Worm (Caenorhabditis elegans) whole organism, mixed stage, embryonic: ENCODE results near the gene C25H3.14.

ENCODE experiments used
- M03D4.4 ChIP-seq: sonication (generic microtip); optimal IDR thresholded peaks from 2 replicates; lab custom pipeline; 2017; ENCODE audit warnings: mild to moderate bottlenecking, missing genetic modification characterization, missing compliant biosample characterization
- bed-3 ChIP-seq: fragments of 200-800 bp; sonication (Bioruptor generic); optimal IDR thresholded peaks from 3 replicates; lab custom pipeline; 2018; ENCODE audit warnings: mild to moderate bottlenecking, missing genetic modification characterization, moderate library complexity, missing compliant biosample characterization
- blmp-1 ChIP-seq: fragments of 150-350 bp; optimal IDR thresholded peaks from 2 replicates; lab custom pipeline; 2014; ENCODE audit warnings: missing biosample characterization, missing genetic modification characterization
- ceh-43 ChIP-seq: fragments of 200-800 bp; sonication (Bioruptor generic); optimal IDR thresholded peaks from 2 replicates; lab custom pipeline; 2018; ENCODE audit warnings: mild to moderate bottlenecking, missing genetic modification characterization, moderate library complexity, missing compliant biosample characterization
- ceh-83 ChIP-seq: fragments of 200-800 bp; sonication (Bioruptor generic); optimal IDR thresholded peaks from 2 replicates; lab custom pipeline; 2018; ENCODE audit warnings: mild to moderate bottlenecking, missing genetic modification characterization, missing compliant biosample characterization
- ces-1 ChIP-seq: fragments of 150-350 bp; optimal IDR thresholded peaks from 2 replicates; lab custom pipeline; 2014; ENCODE audit warnings: missing biosample characterization, missing genetic modification reagents, missing genetic modification characterization
- drap-1 ChIP-seq: fragments of 200-800 bp; sonication (Bioruptor generic); optimal IDR thresholded peaks from 3 replicates; lab custom pipeline; 2018; ENCODE audit warnings: mild to moderate bottlenecking, missing genetic modification characterization, missing compliant biosample characterization
- elt-1 ChIP-seq: sonication (generic microtip); optimal IDR thresholded peaks from 2 replicates; lab custom pipeline; 2017; ENCODE audit warnings: missing genetic modification characterization, mild to moderate bottlenecking, missing compliant biosample characterization, antibody characterized with exemption, moderate library complexity, borderline replicate concordance; ENCODE audit not compliant: insufficient read depth
- elt-3 ChIP-seq: fragments of 150-350 bp; optimal IDR thresholded peaks from 2 replicates; lab custom pipeline; 2014; ENCODE audit warnings: missing biosample characterization, missing genetic modification characterization
- flh-1 ChIP-seq: fragments of 200-800 bp; sonication (Bioruptor generic); optimal IDR thresholded peaks from 2 replicates; lab custom pipeline; 2018; ENCODE audit warnings: mild to moderate bottlenecking, missing genetic modification characterization, moderate library complexity, missing compliant biosample characterization
- ham-2 ChIP-seq: fragments of 200-800 bp; sonication (Bioruptor generic); optimal IDR thresholded peaks from 2 replicates; lab custom pipeline; 2018; ENCODE audit warnings: mild to moderate bottlenecking, missing genetic modification characterization, missing compliant biosample characterization
- lin-32 ChIP-seq: fragments of 200-800 bp; sonication (Bioruptor generic); optimal IDR thresholded peaks from 2 replicates; lab custom pipeline; 2018; ENCODE audit warnings: mild to moderate bottlenecking, missing genetic modification characterization, missing compliant biosample characterization
- lsy-2 ChIP-seq: fragments of 150-350 bp; optimal IDR thresholded peaks from 2 replicates; lab custom pipeline; 2014; ENCODE audit warnings: missing biosample characterization, missing genetic modification characterization
- mep-1 ChIP-seq: fragments of 150-350 bp; optimal IDR thresholded peaks from 2 replicates; lab custom pipeline; 2017; ENCODE audit warnings: missing biosample characterization, missing genetic modification reagents, missing genetic modification characterization, inconsistent platforms
- mls-2 ChIP-seq: sonication (generic microtip); optimal IDR thresholded peaks from 2 replicates; lab custom pipeline; 2016; ENCODE audit warnings: mild to moderate bottlenecking, missing genetic modification characterization, moderate library complexity, missing compliant biosample characterization
- nhr-12 ChIP-seq: fragments of 150-350 bp; optimal IDR thresholded peaks from 2 replicates; lab custom pipeline; 2014; ENCODE audit warnings: missing biosample characterization, missing genetic modification characterization
- nhr-2 ChIP-seq: fragments of 150-350 bp; optimal IDR thresholded peaks from 2 replicates; lab custom pipeline; 2014; ENCODE audit warnings: missing biosample characterization, missing genetic modification characterization
- nhr-237 ChIP-seq: fragments of 150-350 bp; optimal IDR thresholded peaks from 2 replicates; lab custom pipeline; 2014; ENCODE audit warnings: missing biosample characterization, missing genetic modification characterization
- nhr-28 ChIP-seq: fragments of 150-350 bp; optimal IDR thresholded peaks from 2 replicates; lab custom pipeline; 2014; ENCODE audit warnings: missing biosample characterization, missing genetic modification characterization
- nhr-76 ChIP-seq: sonication (generic microtip); optimal IDR thresholded peaks from 2 replicates; lab custom pipeline; 2017; ENCODE audit warnings: missing biosample characterization, missing genetic modification characterization
- pha-4 ChIP-seq: fragments of 150-350 bp; optimal IDR thresholded peaks from 2 replicates; lab custom pipeline; 2018; ENCODE audit warnings: missing biosample characterization, missing genetic modification reagents, missing genetic modification characterization
- sem-2 ChIP-seq: fragments of 200-800 bp; sonication (Bioruptor generic); optimal IDR thresholded peaks from 2 replicates; lab custom pipeline; 2018; ENCODE audit warnings: mild to moderate bottlenecking, missing genetic modification characterization, missing compliant biosample characterization
- snpc-4 ChIP-seq: fragments of 150-350 bp; optimal IDR thresholded peaks from 2 replicates; lab custom pipeline; 2014; ENCODE audit warnings: missing biosample characterization, missing genetic modification characterization
- tbx-8 ChIP-seq: fragments of 200-800 bp; sonication (Bioruptor generic); optimal IDR thresholded peaks from 2 replicates; lab custom pipeline; 2018; ENCODE audit warnings: mild to moderate bottlenecking, missing genetic modification characterization, moderate library complexity, missing compliant biosample characterization
- unc-120 ChIP-seq: sonication (generic microtip); optimal IDR thresholded peaks from 2 replicates; lab custom pipeline; 2017; ENCODE audit warnings: missing genetic modification characterization, missing compliant biosample characterization; ENCODE audit not compliant: poor library complexity, severe bottlenecking
- unc-39 ChIP-seq: fragments of 150-350 bp; optimal IDR thresholded peaks from 2 replicates; lab custom pipeline; 2014; ENCODE audit warnings: missing biosample characterization, missing genetic modification characterization
- unc-62 ChIP-seq: fragments of 150-350 bp; optimal IDR thresholded peaks from 2 replicates; lab custom pipeline; 2014; ENCODE audit warnings: missing biosample characterization, missing genetic modification reagents, missing genetic modification characterization
- zip-8 ChIP-seq: fragments of 150-350 bp; optimal IDR thresholded peaks from 2 replicates; lab custom pipeline; 2014; ENCODE audit warnings: missing biosample characterization, missing genetic modification characterization
- ztf-11 ChIP-seq: fragments of 150-350 bp; optimal IDR thresholded peaks from 2 replicates; lab custom pipeline; 2014; ENCODE audit warnings: missing biosample characterization, missing genetic modification characterization

Gene C25H3.14

ce11 chrII:5701485-5701884 lies 6.6 kb downstream of the C25H3.14 start:
- TF ChIP-seq snpc-4 (tag; lab: Kevin White, UChicago) (no peak), ces-1 (peak; percentile 1), mep-1 (peak; percentile 31)

- TF ChIP-seq flh-1 (GFP tag; lab: Kevin White, UChicago) (no peak), ceh-83 (GFP tag; lab: Kevin White, UChicago) (no peak), lsy-2 (no peak), ceh-43 (no peak), ces-1 (peak; percentile 77), drap-1 (no peak), unc-39 (tag; lab: Kevin White, UChicago) (no peak)
- TF ChIP-seq, all 35 proteins: peak for 1
These were observed 7.8 kb downstream of the C25H3.14 start for ce11 chrII:5702611-5703192.

ce11 chrII:5704479-5704878 lies 9.6 kb downstream of the C25H3.14 start:
- TF ChIP-seq M03D4.4 (tag; lab: Kevin White, UChicago) (no peak), lin-32 (GFP tag; lab: Kevin White, UChicago) (no peak), tbx-8 (GFP tag; lab: Kevin White, UChicago) (no peak), ces-1 (peak; percentile 2), elt-1 (tag; lab: Kevin White, UChicago) (peak; percentile 56), zip-8 (tag; lab: Kevin White, UChicago) (no peak), lsy-2 (no peak)

ce11 chrII:5707532-5707931 lies 12.6 kb downstream of the C25H3.14 start, which contains the start of gene osta-2:
TSS of gene osta-2 (plus strand) at chrII:5707691.
- TF ChIP-seq ham-2 (GFP tag; lab: Kevin White, UChicago) (no peak), mls-2 (tag; lab: Kevin White, UChicago) (no peak), ztf-11 (tag; lab: Kevin White, UChicago) (no peak), snpc-4 (tag; lab: Kevin White, UChicago) (no peak), tbx-8 (GFP tag; lab: Kevin White, UChicago) (no peak), nhr-2 (tag; lab: Kevin White, UChicago) (no peak), elt-3 (no peak), bed-3 (no peak), sem-2 (no peak), nhr-76 (tag; lab: Kevin White, UChicago) (no peak), nhr-237 (tag; lab: Kevin White, UChicago) (no peak), unc-62 (no peak), ceh-83 (GFP tag; lab: Kevin White, UChicago) (no peak), unc-120 (tag; lab: Kevin White, UChicago) (no peak), pha-4 (tag; lab: Kevin White, UChicago) (no peak), blmp-1 (tag; lab: Kevin White, UChicago) (no peak), lsy-2 (no peak), nhr-12 (tag; lab: Kevin White, UChicago) (no peak), drap-1 (no peak)

- TF ChIP-seq mls-2 (tag; lab: Kevin White, UChicago): no peak
- TF ChIP-seq ces-1: peak; percentile 89
- TF ChIP-seq nhr-2 (tag; lab: Kevin White, UChicago): no peak
These were observed 13.3 kb downstream of the C25H3.14 start for ce11 chrII:5708154-5708553.

- TF ChIP-seq lsy-2: no peak
- TF ChIP-seq elt-3: no peak
- TF ChIP-seq mls-2 (tag; lab: Kevin White, UChicago): no peak
- TF ChIP-seq sem-2: no peak
- no peak for TF ChIP-seq mep-1
- TF ChIP-seq bed-3: no peak
These were observed 15.9 kb downstream of the C25H3.14 start for ce11 chrII:5710835-5711234.

- TF ChIP-seq snpc-4 (tag; lab: Kevin White, UChicago) (no peak), nhr-28 (tag; lab: Kevin White, UChicago) (no peak), M03D4.4 (tag; lab: Kevin White, UChicago) (no peak), ztf-11 (tag; lab: Kevin White, UChicago) (no peak), flh-1 (GFP tag; lab: Kevin White, UChicago) (no peak), elt-3 (peak; percentile 23), nhr-237 (tag; lab: Kevin White, UChicago) (no peak), blmp-1 (tag; lab: Kevin White, UChicago) (no peak), nhr-2 (tag; lab: Kevin White, UChicago) (no peak)
These were observed 17.2 kb downstream of the C25H3.14 start for ce11 chrII:5712126-5712525.
